Worm (Caenorhabditis elegans) whole organism, L2 larva: Measurements from ENCODE around the gene his-59.

Experiments
- ceh-82 ChIP-seq: fragments of 150-350 bp; optimal IDR thresholded peaks from 2 replicates; lab custom pipeline; 2014; ENCODE audit warnings: missing biosample characterization, missing genetic modification characterization
- elt-3 ChIP-seq: sonication (generic microtip); optimal IDR thresholded peaks from 2 replicates; lab custom pipeline; 2017; ENCODE audit warnings: missing biosample characterization, missing genetic modification characterization
- mab-5 ChIP-seq: fragments of 150-350 bp; optimal IDR thresholded peaks from 2 replicates; lab custom pipeline; 2014; ENCODE audit warnings: missing biosample characterization, missing genetic modification characterization
- nhr-77 ChIP-seq: fragments of 150-350 bp; optimal IDR thresholded peaks from 2 replicates; lab custom pipeline; 2014; ENCODE audit warnings: missing biosample characterization, missing genetic modification characterization
- snpc-4 ChIP-seq: fragments of 150-350 bp; optimal IDR thresholded peaks from 2 replicates; lab custom pipeline; 2014; ENCODE audit warnings: missing biosample characterization, missing genetic modification characterization
- unc-39 ChIP-seq: fragments of 150-350 bp; optimal IDR thresholded peaks from 2 replicates; lab custom pipeline; 2014; ENCODE audit warnings: missing biosample characterization, missing genetic modification characterization
- ztf-4 ChIP-seq: fragments of 150-350 bp; optimal IDR thresholded peaks from 2 replicates; lab custom pipeline; 2014; ENCODE audit warnings: missing biosample characterization, missing genetic modification characterization

ce11 chrIV:7468638-7469037, 19.4 kb upstream of the his-59 start:
- TF ChIP-seq mab-5 (tag; lab: Kevin White, UChicago) (no peak), unc-39 (tag; lab: Kevin White, UChicago) (no peak), snpc-4 (tag; lab: Kevin White, UChicago) (no peak), ceh-82 (tag; lab: Kevin White, UChicago) (no peak), nhr-77 (no peak), elt-3 (tag; lab: Kevin White, UChicago) (no peak), ztf-4 (tag; lab: Kevin White, UChicago) (no peak)
